Fruit fly (Drosophila melanogaster) whole organism, adult: ENCODE results near the gene Cyp9f2.
A peak's percentile ranks its signal among the peaks of the same experiment; 100 is the strongest.

Experiments
- CG11617 ChIP-seq: fragments of 200-800 bp; sonication (Bioruptor generic); optimal IDR thresholded peaks from 2 replicates; lab custom pipeline; 2017; ENCODE audit warnings: mild to moderate bottlenecking, missing biosample characterization, missing genetic modification reagents, missing genetic modification characterization
- CG14711 ChIP-seq: fragments of 200-800 bp; sonication (Bioruptor generic); optimal IDR thresholded peaks from 2 replicates; lab custom pipeline; 2018; ENCODE audit warnings: missing biosample characterization, mild to moderate bottlenecking, missing genetic modification characterization, moderate library complexity
- CG1620 ChIP-seq: fragments of 200-800 bp; sonication (Bioruptor generic); optimal IDR thresholded peaks from 2 replicates; lab custom pipeline; 2016; ENCODE audit warnings: missing biosample characterization, missing genetic modification characterization
- CG33017 ChIP-seq: fragments of 200-800 bp; sonication (Bioruptor generic); optimal IDR thresholded peaks from 2 replicates; lab custom pipeline; 2018; ENCODE audit warnings: missing biosample characterization, mild to moderate bottlenecking, missing genetic modification characterization, moderate library complexity
- CG5204 ChIP-seq: fragments of 200-800 bp; sonication (Bioruptor generic); optimal IDR thresholded peaks from 2 replicates; lab custom pipeline; 2016; ENCODE audit warnings: missing biosample characterization, missing genetic modification characterization
- CG7045 ChIP-seq: fragments of 200-800 bp; sonication (Bioruptor generic); optimal IDR thresholded peaks from 2 replicates; lab custom pipeline; 2017; ENCODE audit warnings: missing biosample characterization, mild to moderate bottlenecking, missing genetic modification characterization
- Clk ChIP-seq: fragments of 200-800 bp; sonication (Bioruptor generic); optimal IDR thresholded peaks from 2 replicates; lab custom pipeline; 2017; ENCODE audit warnings: missing biosample characterization, missing genetic modification characterization
- Crg-1 ChIP-seq: fragments of 200-800 bp; sonication (Bioruptor generic); optimal IDR thresholded peaks from 2 replicates; lab custom pipeline; 2016; ENCODE audit warnings: missing biosample characterization, missing genetic modification characterization
- Mnt ChIP-seq: fragments of 200-800 bp; sonication (Bioruptor generic); optimal IDR thresholded peaks from 2 replicates; lab custom pipeline; 2016; ENCODE audit warnings: missing biosample characterization, mild to moderate bottlenecking, missing genetic modification characterization
- cic ChIP-seq: fragments of 200-800 bp; sonication (Bioruptor generic); optimal IDR thresholded peaks from 2 replicates; lab custom pipeline; 2017; ENCODE audit warnings: missing biosample characterization, mild to moderate bottlenecking, missing genetic modification characterization, moderate library complexity
- kay ChIP-seq: fragments of 200-800 bp; sonication (Bioruptor generic); peaks from one replicate; lab custom pipeline; 2016; ENCODE audit warnings: missing biosample characterization, missing genetic modification characterization, borderline replicate concordance
- ovo ChIP-seq: fragments of 200-800 bp; sonication (Bioruptor generic); optimal IDR thresholded peaks from 2 replicates; lab custom pipeline; 2016; ENCODE audit warnings: missing biosample characterization, missing genetic modification characterization
- tj ChIP-seq: fragments of 200-800 bp; sonication (Bioruptor generic); optimal IDR thresholded peaks from 3 replicates; lab custom pipeline; 2017; ENCODE audit warnings: missing biosample characterization, mild to moderate bottlenecking, missing genetic modification characterization, moderate library complexity

dm6 chr3R:12369135-12369792, 36.6 kb downstream of the Cyp9f2 start, which contains the start of gene GstD1:
- peak; percentile 69 for TF ChIP-seq CG1620 (GFP tag; lab: Kevin White, UChicago)
- TF ChIP-seq cic (GFP tag; lab: Kevin White, UChicago) = peak; percentile 97
- TF ChIP-seq kay (GFP tag; lab: Kevin White, UChicago) = peak; percentile 97
- peak; percentile 90 for TF ChIP-seq Mnt (GFP tag; lab: Kevin White, UChicago)
- TF ChIP-seq CG14711 (tag; lab: Kevin White, UChicago) = peak; percentile 13
- TF ChIP-seq CG11617 (GFP tag; lab: Kevin White, UChicago) = peak; percentile 69
- TF ChIP-seq CG7045 (GFP tag; lab: Kevin White, UChicago) = peak; percentile 60
- no peak for TF ChIP-seq Crg-1
- peak; percentile 54 for TF ChIP-seq CG5204
- TF ChIP-seq tj (GFP tag; lab: Kevin White, UChicago) = peak; percentile 67
- TF ChIP-seq CG33017 (tag; lab: Kevin White, UChicago) = peak; percentile 23
- peak; percentile 89 for TF ChIP-seq ovo (GFP tag; lab: Kevin White, UChicago)
- peak; percentile 92 for TF ChIP-seq Clk
